Fruit fly (Drosophila melanogaster) whole organism: ENCODE data around the gene Tk.

Experiments used
- CG8478 ChIP-seq: fragments of >200 bp; optimal IDR thresholded peaks from 2 replicates; lab custom pipeline; 2018; ENCODE audit warnings: inconsistent platforms
- Dll ChIP-seq: fragments of >200 bp; optimal IDR thresholded peaks from 2 replicates; lab custom pipeline; 2017
- EcR ChIP-seq, 2 experiments: fragments of >200 bp; optimal IDR thresholded peaks; 2 replicates each; lab custom pipeline; 2017; ENCODE audit warnings: missing biosample characterization in 2 of 2, missing genetic modification characterization in 2 of 2, missing genetic modification reagents in 2 of 2
- pan ChIP-seq: fragments of >200 bp; optimal IDR thresholded peaks from 2 replicates; lab custom pipeline; 2017
- psq ChIP-seq: fragments of >200 bp; optimal IDR thresholded peaks from 2 replicates; lab custom pipeline; 2017
- usp ChIP-seq: fragments of >200 bp; optimal IDR thresholded peaks from 2 replicates; lab custom pipeline; 2017; ENCODE audit warnings: missing biosample characterization, missing genetic modification characterization, mixed read lengths

Tk gene

dm6 chr3R:12005417-12005816 lies at the start of gene Tk:
Gene Tk, minus strand, starts transcription at chr3R:12005473.
- TF ChIP-seq Dll (no peak), psq (no peak)

DNA sequence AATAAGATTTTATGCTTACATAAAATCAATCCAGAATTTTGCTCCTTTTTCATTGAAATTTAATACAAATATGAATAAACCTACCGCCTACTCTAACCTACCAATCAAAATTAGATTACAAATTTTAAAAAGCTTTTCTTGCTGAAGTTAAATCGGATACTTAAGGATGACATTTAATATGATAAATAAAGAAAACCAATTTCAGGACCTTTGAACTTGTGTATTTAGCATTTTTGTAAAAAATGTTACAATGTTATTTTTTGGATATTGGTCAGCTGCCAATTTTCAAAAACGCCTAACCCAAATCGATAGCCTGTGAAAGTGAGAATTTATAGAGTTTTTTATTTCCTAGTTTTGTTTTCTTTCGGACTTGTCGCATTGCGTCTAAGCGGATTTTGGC lies 43.8 kb upstream of the Tk start, which contains the start of gene CG14739:
TSS of gene CG14739 (minus strand) at position 101 of the 400 bp plus-strand sequence.
- TF ChIP-seq Dll (no peak), EcR (GFP tag; optimal IDR thresholded peaks at IDR 0.05; lab: Kevin White, UChicago) (no peak), psq (no peak), usp (GFP tag; lab: Kevin White, UChicago) (no peak), CG8478 (lab: Kevin White, UChicago) (no peak), pan (lab: Kevin White, UChicago) (no peak)

- TF ChIP-seq Dll (no peak), EcR (GFP tag; optimal IDR thresholded peaks at IDR 0.05; lab: Kevin White, UChicago) (no peak), psq (no peak), CG8478 (lab: Kevin White, UChicago) (no peak), usp (GFP tag; lab: Kevin White, UChicago) (no peak), pan (lab: Kevin White, UChicago) (no peak)
These were observed 35.0 kb upstream of the Tk start, which contains the start of gene CG14736 for dm6 chr3R:12040228-12040627. Gene CG14736, plus strand, starts transcription at chr3R:12040528.

dm6 chr3R:12032842-12033241 lies 27.6 kb upstream of the Tk start, which contains the start of gene ssp5:
Gene ssp5, plus strand, starts transcription at chr3R:12033142.
- TF ChIP-seq CG8478 (lab: Kevin White, UChicago) = no peak
- no peak for TF ChIP-seq psq
- no peak for TF ChIP-seq Dll
- no peak for TF ChIP-seq EcR (GFP tag; optimal IDR thresholded peaks at IDR 0.05; lab: Kevin White, UChicago)
- TF ChIP-seq pan (lab: Kevin White, UChicago) = no peak
- TF ChIP-seq usp (GFP tag; lab: Kevin White, UChicago) = no peak

DNA sequence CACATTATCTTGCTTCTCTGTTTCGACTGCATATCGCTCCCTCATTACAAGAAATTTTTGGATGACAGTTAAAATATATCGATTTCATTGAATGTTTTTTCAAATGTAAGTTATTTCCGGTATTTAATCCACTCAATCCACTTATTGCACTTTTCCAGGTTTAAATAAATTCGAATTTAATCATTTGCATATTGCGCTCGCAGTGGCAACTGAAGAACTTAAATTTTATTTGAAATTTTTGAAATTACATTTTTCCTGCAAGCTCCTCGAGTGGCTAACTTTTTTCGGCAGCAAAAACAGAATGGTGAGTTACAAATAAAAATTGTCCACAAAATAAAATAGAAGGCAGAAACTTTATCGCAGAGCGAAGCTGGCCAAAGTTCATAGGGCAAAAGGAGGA lies 26.4 kb upstream of the Tk start, which contains the start of the genes CG31358, CG42504 and CG42505:
TSS of gene CG31358 (minus strand) at position 101 of the 400 bp plus-strand sequence.
TSS of gene CG42504 (minus strand) at position 101 of the 400 bp plus-strand sequence.
TSS of gene CG42505 (minus strand) at position 101 of the 400 bp plus-strand sequence.
- no peak for TF ChIP-seq usp (GFP tag; lab: Kevin White, UChicago)
- no peak for TF ChIP-seq EcR (GFP tag; optimal IDR thresholded peaks at IDR 0.05; lab: Kevin White, UChicago)
- TF ChIP-seq pan (lab: Kevin White, UChicago) = no peak
- TF ChIP-seq psq = no peak
- no peak for TF ChIP-seq Dll
- no peak for TF ChIP-seq CG8478 (lab: Kevin White, UChicago)

DNA sequence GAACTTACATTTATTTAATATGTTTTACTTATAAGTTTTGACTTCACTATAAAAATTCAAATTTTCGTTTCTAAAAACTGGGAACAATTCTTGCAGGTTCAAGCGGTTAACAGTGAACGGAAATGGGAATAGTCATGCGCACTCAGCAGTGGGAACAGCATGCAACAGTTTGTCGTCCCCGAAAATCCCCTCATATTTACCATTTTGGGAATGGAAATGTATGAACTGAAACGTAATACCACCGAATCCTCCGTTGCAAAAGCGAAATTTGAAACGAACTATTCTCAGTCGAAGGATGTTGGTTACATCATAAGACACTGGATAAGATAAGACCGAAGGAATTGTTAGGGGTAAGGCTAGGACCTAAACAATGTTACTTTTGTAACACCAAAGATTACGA lies 15.7 kb upstream of the Tk start:
- TF ChIP-seq EcR (GFP tag; optimal IDR thresholded peaks at IDR 0.05; lab: Kevin White, UChicago) (no peak), CG8478 (lab: Kevin White, UChicago) (no peak), psq (no peak), usp (GFP tag; lab: Kevin White, UChicago) (no peak), Dll (no peak), pan (lab: Kevin White, UChicago) (no peak)

DNA sequence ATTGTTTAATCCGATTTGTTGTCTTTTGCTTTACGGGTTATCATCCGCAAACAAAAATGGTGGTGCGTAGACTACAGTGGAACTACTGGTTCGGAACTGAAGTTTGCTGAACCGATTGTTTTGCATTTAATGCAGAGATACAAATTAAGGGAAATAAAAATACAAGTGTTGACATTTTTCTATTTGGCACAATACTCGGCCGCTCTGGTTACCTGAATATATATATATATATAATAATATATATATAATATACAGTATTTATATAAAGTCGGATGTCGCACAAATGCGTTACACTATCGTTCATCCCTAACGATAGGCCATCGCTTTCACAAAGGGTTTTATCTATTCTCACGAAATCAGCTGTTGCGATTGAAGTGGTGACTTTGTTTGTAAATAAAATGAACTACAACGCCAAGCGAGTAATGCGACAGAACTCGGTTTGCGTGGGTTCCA lies 11.6 kb upstream of the Tk start, which contains the start of the genes DCAF12 and Spt3:
TSS of gene DCAF12 (minus strand) at position 204 of the 453 bp plus-strand sequence.
TSS of gene Spt3 (plus strand) at position 329 of the 453 bp plus-strand sequence.
- no peak for TF ChIP-seq EcR (GFP tag; optimal IDR thresholded peaks at IDR 0.05; lab: Kevin White, UChicago)
- no peak for TF ChIP-seq pan (lab: Kevin White, UChicago)
- no peak for TF ChIP-seq psq
- no peak for TF ChIP-seq usp (GFP tag; lab: Kevin White, UChicago)
- TF ChIP-seq CG8478 (lab: Kevin White, UChicago) = no peak
- TF ChIP-seq Dll = no peak

DNA sequence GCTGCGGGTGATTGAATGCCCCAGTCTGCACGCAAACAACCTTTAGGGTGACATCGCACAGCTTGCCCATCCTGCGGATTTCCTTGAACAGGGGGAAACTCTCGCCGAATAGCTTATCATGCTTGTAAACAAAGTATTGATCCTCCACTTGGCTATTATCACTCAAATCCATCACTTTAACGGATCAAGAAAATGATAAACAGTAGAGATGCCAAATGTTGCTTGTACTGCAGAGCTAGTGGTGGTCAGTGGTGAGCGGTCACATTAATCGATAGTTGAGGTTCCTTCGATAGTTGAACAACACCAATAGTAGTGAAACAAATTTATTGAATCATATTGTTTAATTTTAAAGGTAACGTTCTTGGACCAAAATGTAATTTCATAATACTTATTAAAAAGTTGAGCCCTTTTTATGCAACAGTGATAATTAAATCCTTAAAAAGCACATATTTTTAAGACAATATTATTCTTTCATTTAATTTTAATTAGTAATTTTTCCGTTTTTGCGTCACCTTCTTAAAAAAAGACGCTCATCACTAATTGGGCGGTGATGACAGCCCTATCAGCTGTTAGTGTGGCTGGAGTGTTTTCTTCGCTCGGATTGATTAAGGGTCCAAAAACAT lies 5.0 kb upstream of the Tk start, which contains the start of the genes KLHL18 and GCC185:
TSS of gene KLHL18 (minus strand) at position 233 of the 623 bp plus-strand sequence.
TSS of gene GCC185 (plus strand) at position 571 of the 623 bp plus-strand sequence.
- TF ChIP-seq pan (lab: Kevin White, UChicago) (no peak), EcR (GFP tag; optimal IDR thresholded peaks at IDR 0.05; lab: Kevin White, UChicago) (no peak), Dll (no peak), CG8478 (lab: Kevin White, UChicago) (no peak)

- no peak for TF ChIP-seq Dll
- no peak for TF ChIP-seq usp (GFP tag; lab: Kevin White, UChicago)
- TF ChIP-seq psq = no peak
- TF ChIP-seq pan (lab: Kevin White, UChicago) = no peak
- TF ChIP-seq EcR (GFP tag; optimal IDR thresholded peaks at IDR 0.05; lab: Kevin White, UChicago) = no peak
- TF ChIP-seq CG8478 (lab: Kevin White, UChicago) = no peak
These were observed 1.1 kb upstream of the Tk start for dm6 chr3R:12006417-12006816.

dm6 chr3R:11999074-11999473 lies 6.2 kb downstream of the Tk start, which contains the start of gene Ect3:
Gene Ect3, plus strand, starts transcription at chr3R:11999278.
- TF ChIP-seq pan (lab: Kevin White, UChicago) = no peak
- no peak for TF ChIP-seq psq
- TF ChIP-seq CG8478 (lab: Kevin White, UChicago) = no peak
- no peak for TF ChIP-seq EcR (GFP tag; optimal IDR thresholded peaks at IDR 0.05; lab: Kevin White, UChicago)
- no peak for TF ChIP-seq Dll
- no peak for TF ChIP-seq usp (GFP tag; lab: Kevin White, UChicago)

- no peak for TF ChIP-seq Dll
- no peak for TF ChIP-seq usp (GFP tag; lab: Kevin White, UChicago)
- no peak for TF ChIP-seq pan (lab: Kevin White, UChicago)
- no peak for TF ChIP-seq CG8478 (lab: Kevin White, UChicago)
- no peak for TF ChIP-seq EcR (GFP tag; optimal IDR thresholded peaks at IDR 0.05; lab: Kevin White, UChicago)
- no peak for TF ChIP-seq psq
These were observed 7.1 kb downstream of the Tk start for dm6 chr3R:11998130-11998529.
